Fruit fly (Drosophila melanogaster): ENCODE measurements around the gene CG4186.

The CG4186 gene

dm6 chr3L:20798325-20798846, 29.0 kb downstream of the CG4186 start, which contains the start of the genes CG3698 and tzn (continued):
- TF ChIP-seq amos (GFP tag; IDR thresholded peaks at IDR 0.05; ENCODE audit: partially characterized antibody), result no peak
- TF ChIP-seq CG14050 (GFP tag; IDR thresholded peaks at IDR 0.05), result peak; percentile 91
- peak; percentile 78; the same call in 2 of the 3 replicates for TF ChIP-seq CG7357 (GFP tag; IDR thresholded peaks at IDR 0.05)
- no peak for TF ChIP-seq tap (tag; optimal IDR thresholded peaks at IDR 0.05)
- TF ChIP-seq CG1602 (GFP tag; optimal IDR thresholded peaks at IDR 0.05), result peak; percentile 82
- TF ChIP-seq CG3995 (GFP tag; optimal IDR thresholded peaks at IDR 0.05), result peak; percentile 81
- peak; percentile 76 for TF ChIP-seq CG11695 (GFP tag; IDR thresholded peaks at IDR 0.05)
- peak; percentile 46 for TF ChIP-seq ERR (GFP tag; optimal IDR thresholded peaks at IDR 0.05)
- TF ChIP-seq pros (GFP tag; optimal IDR thresholded peaks at IDR 0.05), result no peak
- TF ChIP-seq CG15479 (GFP tag; optimal IDR thresholded peaks at IDR 0.05), result peak; percentile 12
- TF ChIP-seq CG10366 (GFP tag; IDR thresholded peaks at IDR 0.05), result peak; percentile 94
- TF ChIP-seq Doc3 (GFP tag; IDR thresholded peaks at IDR 0.05; ENCODE audit: partially characterized antibody), result no peak
- no peak for TF ChIP-seq Dip2 (GFP tag; IDR thresholded peaks at IDR 0.05)
- peak; percentile 93 for TF ChIP-seq CG34376 (GFP tag; optimal IDR thresholded peaks at IDR 0.05)
- TF ChIP-seq CG10209 (GFP tag; optimal IDR thresholded peaks at IDR 0.05), result peak; percentile 97
- TF ChIP-seq CG8765 (GFP tag; IDR thresholded peaks at IDR 0.05), result peak; percentile 82
- TF ChIP-seq CG2129 (GFP tag; IDR thresholded peaks at IDR 0.05; ENCODE audit: partially characterized antibody), result no peak
- TF ChIP-seq CG7839 (tag; optimal IDR thresholded peaks at IDR 0.05), result no peak
- peak; percentile 90 for TF ChIP-seq Mrtf (GFP tag; IDR thresholded peaks at IDR 0.05)
- peak; percentile 46; the same call in 1 of the 2 replicates for TF ChIP-seq CG4360 (GFP tag; IDR thresholded peaks at IDR 0.05)
- peak; percentile 90 for TF ChIP-seq CG10147 (GFP tag; optimal IDR thresholded peaks at IDR 0.05)
- no peak for TF ChIP-seq sd (tag; optimal IDR thresholded peaks at IDR 0.05)
- peak; percentile 91 for TF ChIP-seq CG9797 (GFP tag; optimal IDR thresholded peaks at IDR 0.05)
- peak; percentile 87 for TF ChIP-seq Camta (GFP tag; optimal IDR thresholded peaks at IDR 0.05)
- TF ChIP-seq CrebB (tag; optimal IDR thresholded peaks at IDR 0.05), result peak; percentile 90
- peak; percentile 86 for TF ChIP-seq Side (GFP tag; optimal IDR thresholded peaks at IDR 0.05)
- TF ChIP-seq zfh1 (GFP tag; IDR thresholded peaks at IDR 0.05), result peak; percentile 96
- TF ChIP-seq slbo (GFP tag; IDR thresholded peaks at IDR 0.05), result peak; percentile 96
- peak; percentile 89 for TF ChIP-seq CG8388 (GFP tag; optimal IDR thresholded peaks at IDR 0.05)
- peak; percentile 90 for TF ChIP-seq gcm (GFP tag; optimal IDR thresholded peaks at IDR 0.05)
- peak; percentile 88 for TF ChIP-seq CG10959 (GFP tag; IDR thresholded peaks at IDR 0.05)
- peak; percentile 93 for TF ChIP-seq unpg (GFP tag; optimal IDR thresholded peaks at IDR 0.05)
- TF ChIP-seq stc (GFP tag; IDR thresholded peaks at IDR 0.05), result peak; percentile 91
- peak; percentile 89 for TF ChIP-seq CG17829 (tag; optimal IDR thresholded peaks at IDR 0.05)
- TF ChIP-seq dan (GFP tag; IDR thresholded peaks at IDR 0.05), result no peak
- peak; percentile 57 for TF ChIP-seq Dp (GFP tag; optimal IDR thresholded peaks at IDR 0.05)
- TF ChIP-seq sens (GFP tag), result peak; percentile 92
- TF ChIP-seq CG11398 (GFP tag; optimal IDR thresholded peaks at IDR 0.05), result peak; percentile 84
- peak; percentile 96 for TF ChIP-seq MBD-R2 (GFP tag; IDR thresholded peaks at IDR 0.05)
- peak; percentile 81 for TF ChIP-seq CG12155 (GFP tag; optimal IDR thresholded peaks at IDR 0.05)
- TF ChIP-seq nerfin-1 (tag; optimal IDR thresholded peaks at IDR 0.05), result peak; percentile 85
- peak; percentile 93 for TF ChIP-seq CG18599 (GFP tag; optimal IDR thresholded peaks at IDR 0.05)
- no peak for TF ChIP-seq CG1832 (GFP tag; optimal IDR thresholded peaks at IDR 0.05)
- TF ChIP-seq CG14667 (GFP tag; IDR thresholded peaks at IDR 0.05), result peak; percentile 88
- peak; percentile 87 for TF ChIP-seq chn (GFP tag; optimal IDR thresholded peaks at IDR 0.05)
- peak; percentile 91 for TF ChIP-seq stwl (tag; optimal IDR thresholded peaks at IDR 0.05)
- peak; percentile 98 for TF ChIP-seq caup (GFP tag; optimal IDR thresholded peaks at IDR 0.05; ENCODE audit: severe bottlenecking)
- peak; percentile 72 for TF ChIP-seq CG15696 (tag; optimal IDR thresholded peaks at IDR 0.05)
- peak; percentile 89 for TF ChIP-seq CG10431 (GFP tag; optimal IDR thresholded peaks at IDR 0.05)
- peak; percentile 86 for TF ChIP-seq CG6272 (GFP tag; IDR thresholded peaks at IDR 0.05)
